Worm (Caenorhabditis elegans) whole organism, mixed stage, embryonic: ENCODE results near the gene skn-1.

Experiments used
- M03D4.4 ChIP-seq: sonication (generic microtip); optimal IDR thresholded peaks from 2 replicates; lab custom pipeline; 2017; ENCODE audit warnings: mild to moderate bottlenecking, missing genetic modification characterization, missing compliant biosample characterization
- bed-3 ChIP-seq: fragments of 200-800 bp; sonication (Bioruptor generic); optimal IDR thresholded peaks from 3 replicates; lab custom pipeline; 2018; ENCODE audit warnings: mild to moderate bottlenecking, missing genetic modification characterization, moderate library complexity, missing compliant biosample characterization
- blmp-1 ChIP-seq: fragments of 150-350 bp; optimal IDR thresholded peaks from 2 replicates; lab custom pipeline; 2014; ENCODE audit warnings: missing biosample characterization, missing genetic modification characterization
- ceh-43 ChIP-seq: fragments of 200-800 bp; sonication (Bioruptor generic); optimal IDR thresholded peaks from 2 replicates; lab custom pipeline; 2018; ENCODE audit warnings: mild to moderate bottlenecking, missing genetic modification characterization, moderate library complexity, missing compliant biosample characterization
- ceh-83 ChIP-seq: fragments of 200-800 bp; sonication (Bioruptor generic); optimal IDR thresholded peaks from 2 replicates; lab custom pipeline; 2018; ENCODE audit warnings: mild to moderate bottlenecking, missing genetic modification characterization, missing compliant biosample characterization
- ces-1 ChIP-seq: fragments of 150-350 bp; optimal IDR thresholded peaks from 2 replicates; lab custom pipeline; 2014; ENCODE audit warnings: missing biosample characterization, missing genetic modification reagents, missing genetic modification characterization
- cnd-1 ChIP-seq: fragments of 200-800 bp; sonication (Bioruptor generic); optimal IDR thresholded peaks from 2 replicates; lab custom pipeline; 2018; ENCODE audit warnings: mild to moderate bottlenecking, missing genetic modification characterization, missing compliant biosample characterization
- drap-1 ChIP-seq: fragments of 200-800 bp; sonication (Bioruptor generic); optimal IDR thresholded peaks from 3 replicates; lab custom pipeline; 2018; ENCODE audit warnings: mild to moderate bottlenecking, missing genetic modification characterization, missing compliant biosample characterization
- elt-1 ChIP-seq: sonication (generic microtip); optimal IDR thresholded peaks from 2 replicates; lab custom pipeline; 2017; ENCODE audit warnings: missing genetic modification characterization, mild to moderate bottlenecking, missing compliant biosample characterization, antibody characterized with exemption, moderate library complexity, borderline replicate concordance; ENCODE audit not compliant: insufficient read depth
- elt-3 ChIP-seq: fragments of 150-350 bp; optimal IDR thresholded peaks from 2 replicates; lab custom pipeline; 2014; ENCODE audit warnings: missing biosample characterization, missing genetic modification characterization
- flh-1 ChIP-seq: fragments of 200-800 bp; sonication (Bioruptor generic); optimal IDR thresholded peaks from 2 replicates; lab custom pipeline; 2018; ENCODE audit warnings: mild to moderate bottlenecking, missing genetic modification characterization, moderate library complexity, missing compliant biosample characterization
- ham-2 ChIP-seq: fragments of 200-800 bp; sonication (Bioruptor generic); optimal IDR thresholded peaks from 2 replicates; lab custom pipeline; 2018; ENCODE audit warnings: mild to moderate bottlenecking, missing genetic modification characterization, missing compliant biosample characterization
- hlh-1 ChIP-seq: fragments of 150-350 bp; optimal IDR thresholded peaks from 2 replicates; lab custom pipeline; 2014; ENCODE audit warnings: missing biosample characterization, missing genetic modification reagents, missing genetic modification characterization
- lin-13 ChIP-seq: fragments of 150-350 bp; optimal IDR thresholded peaks from 2 replicates; lab custom pipeline; 2014; ENCODE audit warnings: missing biosample characterization, missing genetic modification characterization
- lsy-2 ChIP-seq: fragments of 150-350 bp; optimal IDR thresholded peaks from 2 replicates; lab custom pipeline; 2014; ENCODE audit warnings: missing biosample characterization, missing genetic modification characterization
- mab-5 ChIP-seq: fragments of 150-350 bp; optimal IDR thresholded peaks from 2 replicates; lab custom pipeline; 2014; ENCODE audit warnings: missing biosample characterization, missing genetic modification characterization
- mep-1 ChIP-seq: fragments of 150-350 bp; optimal IDR thresholded peaks from 2 replicates; lab custom pipeline; 2017; ENCODE audit warnings: missing biosample characterization, missing genetic modification reagents, missing genetic modification characterization, inconsistent platforms
- mls-2 ChIP-seq: sonication (generic microtip); optimal IDR thresholded peaks from 2 replicates; lab custom pipeline; 2016; ENCODE audit warnings: mild to moderate bottlenecking, missing genetic modification characterization, moderate library complexity, missing compliant biosample characterization
- nhr-12 ChIP-seq: fragments of 150-350 bp; optimal IDR thresholded peaks from 2 replicates; lab custom pipeline; 2014; ENCODE audit warnings: missing biosample characterization, missing genetic modification characterization
- nhr-2 ChIP-seq: fragments of 150-350 bp; optimal IDR thresholded peaks from 2 replicates; lab custom pipeline; 2014; ENCODE audit warnings: missing biosample characterization, missing genetic modification characterization
- nhr-76 ChIP-seq: sonication (generic microtip); optimal IDR thresholded peaks from 2 replicates; lab custom pipeline; 2017; ENCODE audit warnings: missing biosample characterization, missing genetic modification characterization
- pha-4 ChIP-seq: fragments of 150-350 bp; optimal IDR thresholded peaks from 2 replicates; lab custom pipeline; 2018; ENCODE audit warnings: missing biosample characterization, missing genetic modification reagents, missing genetic modification characterization
- sem-2 ChIP-seq: fragments of 200-800 bp; sonication (Bioruptor generic); optimal IDR thresholded peaks from 2 replicates; lab custom pipeline; 2018; ENCODE audit warnings: mild to moderate bottlenecking, missing genetic modification characterization, missing compliant biosample characterization
- tbx-8 ChIP-seq: fragments of 200-800 bp; sonication (Bioruptor generic); optimal IDR thresholded peaks from 2 replicates; lab custom pipeline; 2018; ENCODE audit warnings: mild to moderate bottlenecking, missing genetic modification characterization, moderate library complexity, missing compliant biosample characterization
- unc-39 ChIP-seq: fragments of 150-350 bp; optimal IDR thresholded peaks from 2 replicates; lab custom pipeline; 2014; ENCODE audit warnings: missing biosample characterization, missing genetic modification characterization
- unc-62 ChIP-seq: fragments of 150-350 bp; optimal IDR thresholded peaks from 2 replicates; lab custom pipeline; 2014; ENCODE audit warnings: missing biosample characterization, missing genetic modification reagents, missing genetic modification characterization
- zip-8 ChIP-seq: fragments of 150-350 bp; optimal IDR thresholded peaks from 2 replicates; lab custom pipeline; 2014; ENCODE audit warnings: missing biosample characterization, missing genetic modification characterization

skn-1 gene

ce11 chrIV:5660239-5660638, at the start of gene skn-1:
skn-1 (minus strand) TSS chrIV:5660384.
- TF ChIP-seq lsy-2 (tag; lab: Kevin White, UChicago) (no peak), sem-2 (GFP tag; lab: Kevin White, UChicago) (no peak), unc-39 (tag; lab: Kevin White, UChicago) (no peak), mls-2 (tag; lab: Kevin White, UChicago) (no peak), mab-5 (tag; lab: Kevin White, UChicago) (no peak), tbx-8 (GFP tag; lab: Kevin White, UChicago) (no peak), elt-3 (tag; lab: Kevin White, UChicago) (no peak), mep-1 (tag; lab: Kevin White, UChicago) (no peak)

ce11 chrIV:5708796-5709195, 48.6 kb upstream of the skn-1 start, which contains the start of gene C55C3.1:
C55C3.1 (plus strand) TSS chrIV:5709096.
- no peak for TF ChIP-seq tbx-8 (GFP tag; lab: Kevin White, UChicago)
- no peak for TF ChIP-seq drap-1 (GFP tag; lab: Kevin White, UChicago)
- no peak for TF ChIP-seq ham-2
- no peak for TF ChIP-seq nhr-12 (tag; lab: Kevin White, UChicago)
- no peak for TF ChIP-seq nhr-76 (tag; lab: Kevin White, UChicago)
- TF ChIP-seq bed-3 (GFP tag; lab: Kevin White, UChicago): no peak
- TF ChIP-seq flh-1 (GFP tag; lab: Kevin White, UChicago): no peak
- no peak for TF ChIP-seq ceh-43 (GFP tag; lab: Kevin White, UChicago)
- TF ChIP-seq M03D4.4 (tag; lab: Kevin White, UChicago): no peak
- no peak for TF ChIP-seq unc-39 (tag; lab: Kevin White, UChicago)
- TF ChIP-seq nhr-2 (tag; lab: Kevin White, UChicago): no peak
- TF ChIP-seq pha-4 (tag; lab: Kevin White, UChicago): no peak
- no peak for TF ChIP-seq unc-62 (GFP tag; lab: Kevin White, UChicago)
- TF ChIP-seq, all 35 proteins: peak for 0

ce11 chrIV:5706603-5707002, 46.4 kb upstream of the skn-1 start:
- no peak for TF ChIP-seq unc-39 (tag; lab: Kevin White, UChicago)
- no peak for TF ChIP-seq zip-8 (tag; lab: Kevin White, UChicago)
- no peak for TF ChIP-seq ces-1 (GFP tag; lab: Kevin White, UChicago)
- TF ChIP-seq cnd-1 (tag; lab: Kevin White, UChicago): no peak
- peak; percentile 15 for TF ChIP-seq elt-1 (tag; lab: Kevin White, UChicago)

ce11 chrIV:5703917-5704316, 43.7 kb upstream of the skn-1 start:
- peak; percentile 67 for TF ChIP-seq blmp-1 (tag; lab: Kevin White, UChicago)
- no peak for TF ChIP-seq tbx-8 (GFP tag; lab: Kevin White, UChicago)
- no peak for TF ChIP-seq hlh-1 (tag; lab: Kevin White, UChicago)

ce11 chrIV:5703443-5703842, 43.3 kb upstream of the skn-1 start, which contains the start of the genes C55C3.73 and perm-5:
C55C3.73 (minus strand) TSS chrIV:5703451.
perm-5 (minus strand) TSS chrIV:5703468.
- TF ChIP-seq sem-2 (GFP tag; lab: Kevin White, UChicago) (no peak), ham-2 (no peak), bed-3 (GFP tag; lab: Kevin White, UChicago) (no peak), unc-62 (GFP tag; lab: Kevin White, UChicago) (no peak), hlh-1 (tag; lab: Kevin White, UChicago) (no peak), M03D4.4 (tag; lab: Kevin White, UChicago) (no peak), nhr-76 (tag; lab: Kevin White, UChicago) (no peak), lin-13 (tag; lab: Kevin White, UChicago) (no peak), flh-1 (GFP tag; lab: Kevin White, UChicago) (no peak), ces-1 (GFP tag; lab: Kevin White, UChicago) (no peak), nhr-12 (tag; lab: Kevin White, UChicago) (no peak), tbx-8 (GFP tag; lab: Kevin White, UChicago) (no peak), elt-1 (tag; lab: Kevin White, UChicago) (no peak)

- TF ChIP-seq mep-1 (tag; lab: Kevin White, UChicago) (no peak), bed-3 (GFP tag; lab: Kevin White, UChicago) (no peak), blmp-1 (tag; lab: Kevin White, UChicago) (no peak), unc-39 (tag; lab: Kevin White, UChicago) (no peak), M03D4.4 (tag; lab: Kevin White, UChicago) (no peak), ceh-83 (no peak), nhr-76 (tag; lab: Kevin White, UChicago) (no peak), ham-2 (peak; percentile 1)
Observed at ce11 chrIV:5701646-5702045, 41.5 kb upstream of the skn-1 start.
